Fruit fly (Drosophila melanogaster) whole organism, embryonic: Measurements from ENCODE around the gene bbg.

Source experiments
- Atf-2 ChIP-seq: fragments of 200-800 bp; sonication (Bioruptor generic); optimal IDR thresholded peaks from 2 replicates; lab custom pipeline; 2016; ENCODE audit warnings: missing biosample characterization, missing genetic modification characterization
- C15 ChIP-seq: fragments of 200-800 bp; sonication (Bioruptor generic); IDR thresholded peaks from 3 replicates; pipeline ENCODE4 v1.3.6; 2022; ENCODE audit warnings: missing biosample characterization, missing genetic modification characterization
- CG10431 ChIP-seq: fragments of 200-800 bp; sonication (Bioruptor generic); optimal IDR thresholded peaks from 3 replicates; lab custom pipeline; 2018; ENCODE audit warnings: missing biosample characterization, mild to moderate bottlenecking, missing genetic modification characterization
- CG10979 ChIP-seq: fragments of 200-800 bp; sonication (Bioruptor generic); optimal IDR thresholded peaks from 2 replicates; lab custom pipeline; 2018; ENCODE audit warnings: missing biosample characterization, mild to moderate bottlenecking, missing genetic modification characterization, moderate library complexity
- CG11456 ChIP-seq: fragments of 200-800 bp; sonication (Bioruptor generic); IDR thresholded peaks from 3 replicates; pipeline ENCODE4 v1.3.6; 2022; ENCODE audit warnings: missing biosample characterization, missing genetic modification characterization
- CG12104 ChIP-seq: fragments of 200-800 bp; sonication (Bioruptor generic); optimal IDR thresholded peaks from 3 replicates; lab custom pipeline; 2016; ENCODE audit warnings: missing biosample characterization, missing genetic modification characterization
- CG12155 ChIP-seq: fragments of 200-800 bp; sonication (Bioruptor generic); optimal IDR thresholded peaks from 3 replicates; lab custom pipeline; 2016; ENCODE audit warnings: missing biosample characterization, missing genetic modification characterization
- CG12236 ChIP-seq: fragments of 200-800 bp; sonication (Bioruptor generic); optimal IDR thresholded peaks from 2 replicates; lab custom pipeline; 2016; ENCODE audit warnings: missing biosample characterization, missing genetic modification characterization
- CG13123 ChIP-seq: fragments of 200-800 bp; sonication (Bioruptor generic); optimal IDR thresholded peaks from 2 replicates; lab custom pipeline; 2016; ENCODE audit warnings: missing biosample characterization, missing genetic modification characterization
- CG13894 ChIP-seq: fragments of 200-800 bp; sonication (Bioruptor generic); optimal IDR thresholded peaks from 3 replicates; lab custom pipeline; 2018; ENCODE audit warnings: missing biosample characterization, mild to moderate bottlenecking, missing genetic modification characterization, moderate library complexity
- CG14441 ChIP-seq: fragments of 200-800 bp; sonication (Bioruptor generic); IDR thresholded peaks from 2 replicates; pipeline ENCODE4 v1.3.6; 2022; ENCODE audit warnings: missing biosample characterization, missing genetic modification characterization
- CG2678 ChIP-seq: fragments of 200-800 bp; sonication (Bioruptor generic); optimal IDR thresholded peaks from 3 replicates; lab custom pipeline; 2019; ENCODE audit warnings: missing biosample characterization, mild to moderate bottlenecking, missing genetic modification characterization, moderate library complexity
- CG3163 ChIP-seq: fragments of 200-800 bp; sonication (Bioruptor generic); optimal IDR thresholded peaks from 3 replicates; lab custom pipeline; 2016; ENCODE audit warnings: missing biosample characterization, missing genetic modification characterization
- CG33557 ChIP-seq: fragments of 200-800 bp; sonication (Bioruptor generic); optimal IDR thresholded peaks from 2 replicates; lab custom pipeline; 2019; ENCODE audit warnings: missing biosample characterization, mild to moderate bottlenecking, missing genetic modification characterization, moderate library complexity
- CG3407 ChIP-seq: fragments of 200-800 bp; sonication (Bioruptor generic); optimal IDR thresholded peaks from 2 replicates; lab custom pipeline; 2018; ENCODE audit warnings: missing biosample characterization, mild to moderate bottlenecking, missing genetic modification characterization
- CG4854 ChIP-seq: fragments of 200-800 bp; sonication (Bioruptor generic); optimal IDR thresholded peaks from 2 replicates; lab custom pipeline; 2016; ENCODE audit warnings: missing biosample characterization, missing genetic modification characterization, inconsistent platforms
- CG5180 ChIP-seq: fragments of 200-800 bp; sonication (Bioruptor generic); optimal IDR thresholded peaks from 3 replicates; lab custom pipeline; 2017; ENCODE audit warnings: missing biosample characterization, missing genetic modification characterization, mild to moderate bottlenecking, moderate library complexity, missing genetic modification reagents
- CG7271 ChIP-seq: fragments of 200-800 bp; sonication (Bioruptor generic); optimal IDR thresholded peaks from 2 replicates; lab custom pipeline; 2018; ENCODE audit warnings: missing biosample characterization, mild to moderate bottlenecking, missing genetic modification characterization, moderate library complexity
- CG7928 ChIP-seq: fragments of 200-800 bp; sonication (Bioruptor generic); optimal IDR thresholded peaks from 2 replicates; lab custom pipeline; 2017; ENCODE audit warnings: missing biosample characterization, mild to moderate bottlenecking, missing genetic modification characterization
- CG7987 ChIP-seq: fragments of 200-800 bp; sonication (Bioruptor generic); optimal IDR thresholded peaks from 2 replicates; lab custom pipeline; 2018; ENCODE audit warnings: missing biosample characterization, mild to moderate bottlenecking, missing genetic modification characterization, moderate library complexity
- CG8281 ChIP-seq: fragments of 200-800 bp; sonication (Bioruptor generic); optimal IDR thresholded peaks from 2 replicates; lab custom pipeline; 2018; ENCODE audit warnings: missing biosample characterization, mild to moderate bottlenecking, missing genetic modification characterization, moderate library complexity
- CG8388 ChIP-seq: fragments of 200-800 bp; sonication (Bioruptor generic); optimal IDR thresholded peaks from 2 replicates; lab custom pipeline; 2019; ENCODE audit warnings: missing biosample characterization, mild to moderate bottlenecking, missing genetic modification characterization, moderate library complexity
- CG8924 ChIP-seq: fragments of 200-800 bp; optimal IDR thresholded peaks from 3 replicates; lab custom pipeline; 2019; ENCODE audit warnings: missing biosample characterization, mild to moderate bottlenecking, missing genetic modification characterization, moderate library complexity
- CG9437 ChIP-seq: fragments of 200-800 bp; sonication (Bioruptor generic); optimal IDR thresholded peaks from 2 replicates; lab custom pipeline; 2018; ENCODE audit warnings: missing biosample characterization, mild to moderate bottlenecking, missing genetic modification characterization
- D19B ChIP-seq: fragments of 200-800 bp; sonication (Bioruptor generic); optimal IDR thresholded peaks from 2 replicates; lab custom pipeline; 2017; ENCODE audit warnings: missing biosample characterization, mild to moderate bottlenecking, missing genetic modification characterization
- Doc3 ChIP-seq: fragments of 200-800 bp; sonication (Bioruptor generic); IDR thresholded peaks from 3 replicates; pipeline ENCODE4 v1.3.6; 2022; ENCODE audit warnings: missing biosample characterization, missing genetic modification characterization; ENCODE audit not compliant: partially characterized antibody
- HLHmδ ChIP-seq: fragments of 200-800 bp; sonication (Bioruptor generic); optimal IDR thresholded peaks from 2 replicates; lab custom pipeline; 2018; ENCODE audit warnings: missing biosample characterization, mild to moderate bottlenecking, missing genetic modification characterization, moderate library complexity
- HmgD ChIP-seq: fragments of 200-800 bp; sonication (Bioruptor generic); optimal IDR thresholded peaks from 3 replicates; lab custom pipeline; 2016; ENCODE audit warnings: missing biosample characterization, missing genetic modification characterization
- HmgZ ChIP-seq: fragments of 200-800 bp; sonication (Bioruptor generic); optimal IDR thresholded peaks from 2 replicates; lab custom pipeline; 2018; ENCODE audit warnings: missing biosample characterization, mild to moderate bottlenecking, missing genetic modification characterization
- Kr ChIP-seq: fragments of 200-800 bp; sonication (Bioruptor generic); optimal IDR thresholded peaks from 2 replicates; lab custom pipeline; 2017; ENCODE audit warnings: missing biosample characterization, mild to moderate bottlenecking, missing genetic modification characterization
- Nf-YA ChIP-seq: fragments of 200-800 bp; sonication (Bioruptor generic); IDR thresholded peaks from 2 replicates; pipeline ENCODE4 v1.3.6; 2022; ENCODE audit warnings: missing biosample characterization, missing genetic modification characterization
- Nf-YB ChIP-seq: fragments of 200-800 bp; sonication (Bioruptor generic); optimal IDR thresholded peaks from 3 replicates; lab custom pipeline; 2019; ENCODE audit warnings: missing biosample characterization, mild to moderate bottlenecking, missing genetic modification characterization, moderate library complexity
- Opbp ChIP-seq: fragments of 200-800 bp; sonication (Bioruptor generic); IDR thresholded peaks from 3 replicates; pipeline ENCODE4 v1.3.6; 2022; ENCODE audit warnings: missing biosample characterization, missing genetic modification characterization; ENCODE audit not compliant: partially characterized antibody
- TFAM ChIP-seq: fragments of 200-800 bp; sonication (Bioruptor generic); optimal IDR thresholded peaks from 2 replicates; lab custom pipeline; 2017; ENCODE audit warnings: missing biosample characterization, missing genetic modification characterization, inconsistent platforms
- Taf1 ChIP-seq: fragments of 200-800 bp; sonication (Bioruptor generic); IDR thresholded peaks from 2 replicates; pipeline ENCODE4 v1.3.6; 2022; ENCODE audit warnings: missing biosample characterization, missing genetic modification characterization
- Vsx1 ChIP-seq: fragments of 200-800 bp; sonication (Bioruptor generic); optimal IDR thresholded peaks from 2 replicates; lab custom pipeline; 2017; ENCODE audit warnings: missing biosample characterization, mild to moderate bottlenecking, missing genetic modification characterization, missing genetic modification reagents
- bbx ChIP-seq: fragments of 200-800 bp; sonication (Bioruptor generic); IDR thresholded peaks from 2 replicates; pipeline ENCODE4 v1.3.6; 2022; ENCODE audit warnings: missing biosample characterization, missing genetic modification characterization; ENCODE audit not compliant: partially characterized antibody
- bigmax ChIP-seq: fragments of 200-800 bp; sonication (Bioruptor generic); optimal IDR thresholded peaks from 2 replicates; lab custom pipeline; 2018; ENCODE audit warnings: missing biosample characterization, mild to moderate bottlenecking, missing genetic modification characterization
- chinmo ChIP-seq: fragments of 200-800 bp; sonication (Bioruptor generic); IDR thresholded peaks from 4 replicates; pipeline ENCODE4 v1.3.6; 2022; ENCODE audit warnings: missing biosample characterization, missing genetic modification characterization; ENCODE audit not compliant: partially characterized antibody
- fd102C ChIP-seq: fragments of 200-800 bp; sonication (Bioruptor generic); optimal IDR thresholded peaks from 2 replicates; lab custom pipeline; 2018; ENCODE audit warnings: missing biosample characterization, mild to moderate bottlenecking, missing genetic modification characterization, moderate library complexity
- fd3F ChIP-seq: fragments of 200-800 bp; sonication (Bioruptor generic); optimal IDR thresholded peaks from 2 replicates; lab custom pipeline; 2018; ENCODE audit warnings: missing biosample characterization, mild to moderate bottlenecking, missing genetic modification characterization, moderate library complexity
- ham ChIP-seq: fragments of 200-800 bp; sonication (Bioruptor generic); IDR thresholded peaks from 2 replicates; pipeline ENCODE4 v1.3.6; 2022; ENCODE audit warnings: missing biosample characterization, missing genetic modification characterization
- knrl ChIP-seq: fragments of 200-800 bp; sonication (Bioruptor generic); IDR thresholded peaks from 3 replicates; pipeline ENCODE4 v1.3.6; 2022; ENCODE audit warnings: missing biosample characterization, missing genetic modification characterization; ENCODE audit not compliant: partially characterized antibody
- psq ChIP-seq: fragments of 200-800 bp; sonication (Bioruptor generic); optimal IDR thresholded peaks from 2 replicates; lab custom pipeline; 2017; ENCODE audit warnings: missing biosample characterization, missing genetic modification characterization
- pum ChIP-seq: fragments of 200-800 bp; sonication (Bioruptor generic); optimal IDR thresholded peaks from 2 replicates; lab custom pipeline; 2016; ENCODE audit warnings: missing biosample characterization, missing genetic modification characterization
- repo ChIP-seq: fragments of 200-800 bp; sonication (Bioruptor generic); optimal IDR thresholded peaks from 2 replicates; lab custom pipeline; 2016; ENCODE audit warnings: missing biosample characterization, missing genetic modification characterization
- sens ChIP-seq: fragments of 200-800 bp; sonication (Bioruptor generic); peaks from one replicate; lab custom pipeline; 2016; ENCODE audit warnings: missing biosample characterization, missing genetic modification characterization
- sima ChIP-seq: fragments of 200-800 bp; sonication (Bioruptor generic); optimal IDR thresholded peaks from 2 replicates; lab custom pipeline; 2016; ENCODE audit warnings: missing biosample characterization, missing genetic modification characterization
- slou ChIP-seq: fragments of 200-800 bp; sonication (Bioruptor generic); optimal IDR thresholded peaks from 3 replicates; lab custom pipeline; 2016; ENCODE audit warnings: missing biosample characterization, missing genetic modification characterization
- sqz ChIP-seq: fragments of 200-800 bp; sonication (Bioruptor generic); optimal IDR thresholded peaks from 3 replicates; lab custom pipeline; 2018; ENCODE audit warnings: missing biosample characterization, mild to moderate bottlenecking, missing genetic modification characterization
- stc ChIP-seq: fragments of 200-800 bp; sonication (Bioruptor generic); IDR thresholded peaks from 2 replicates; pipeline ENCODE4 v1.3.6; 2022; ENCODE audit warnings: missing biosample characterization, missing genetic modification characterization

bbg gene

DNA sequence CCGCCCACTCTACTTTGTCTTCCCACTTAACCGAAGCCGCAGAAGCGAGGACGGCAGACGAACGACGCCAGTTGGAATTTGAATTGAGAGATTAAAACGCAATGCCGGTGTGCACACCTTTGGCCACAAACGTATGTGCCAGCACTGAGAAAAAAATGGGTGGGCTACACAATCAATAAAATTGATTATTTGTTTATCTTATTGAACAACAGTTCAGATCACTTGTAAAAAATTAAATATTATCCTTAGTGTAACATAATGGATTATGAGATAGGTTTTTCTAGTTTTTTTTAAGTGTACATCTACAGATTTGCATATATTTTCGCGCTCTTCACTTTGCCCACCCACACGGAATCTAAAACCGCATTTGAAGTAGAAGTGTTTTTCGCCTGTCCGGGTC lies 84.5 kb downstream of the bbg start (continued):
- TF ChIP-seq Nf-YA (GFP tag; lab: Robert Waterston, UW): 0 out of 2 replicates have a peak, but pooled peaks have one; percentile 18
- 0 out of 4 replicates have a peak, but pooled peaks have one; percentile 24 for TF ChIP-seq chinmo
- no peak for TF ChIP-seq CG8924 (tag; lab: Kevin White, UChicago)
- no peak for TF ChIP-seq Opbp (GFP tag; lab: Robert Waterston, UW)
- TF ChIP-seq TFAM (GFP tag; lab: Kevin White, UChicago): no peak
- peak; percentile 36; the same call in 1 of the 2 replicates for TF ChIP-seq CG14441 (GFP tag; lab: Robert Waterston, UW)
- no peak for TF ChIP-seq Kr (GFP tag; lab: Kevin White, UChicago)
- TF ChIP-seq CG13894: no peak
- no peak for TF ChIP-seq CG12236
- no peak for TF ChIP-seq Nf-YB (GFP tag; lab: Kevin White, UChicago)
- no peak for TF ChIP-seq CG7928 (GFP tag; lab: Kevin White, UChicago)
- no peak for TF ChIP-seq stc (GFP tag; lab: Robert Waterston, UW)
- no peak for TF ChIP-seq CG10431 (GFP tag; lab: Kevin White, UChicago)
- peak; percentile 87 for TF ChIP-seq sens
- no peak for TF ChIP-seq sqz (GFP tag; lab: Kevin White, UChicago)
- no peak for TF ChIP-seq ham (GFP tag; lab: Robert Waterston, UW)
- no peak for TF ChIP-seq pum (GFP tag; lab: Kevin White, UChicago)
- no peak for TF ChIP-seq CG3407 (GFP tag; lab: Kevin White, UChicago)
- TF ChIP-seq Taf1 (GFP tag; lab: Robert Waterston, UW): no peak
- peak; percentile 41 for TF ChIP-seq CG10979 (tag; lab: Kevin White, UChicago)
- TF ChIP-seq CG8281 (tag; lab: Kevin White, UChicago): no peak
- no peak for TF ChIP-seq sima (GFP tag; lab: Kevin White, UChicago)
- peak; percentile 11 for TF ChIP-seq CG8388 (GFP tag; lab: Kevin White, UChicago)
- no peak for TF ChIP-seq CG7987
- TF ChIP-seq CG13123 (GFP tag; lab: Kevin White, UChicago): no peak
- TF ChIP-seq HLHmδ (GFP tag; lab: Kevin White, UChicago): no peak
- no peak for TF ChIP-seq HmgD (GFP tag; lab: Kevin White, UChicago)
- no peak for TF ChIP-seq CG3163 (GFP tag; lab: Kevin White, UChicago)
- no peak for TF ChIP-seq psq
- no peak for TF ChIP-seq CG4854 (GFP tag; lab: Kevin White, UChicago)
- TF ChIP-seq CG2678: no peak
- TF ChIP-seq bbx (GFP tag; lab: Robert Waterston, UW): no peak
- no peak for TF ChIP-seq D19B (GFP tag; lab: Kevin White, UChicago)
- TF ChIP-seq CG12155: no peak
- TF ChIP-seq repo: no peak
- TF ChIP-seq C15 (GFP tag; lab: Robert Waterston, UW): no peak
- peak; percentile 14 for TF ChIP-seq fd102C (GFP tag; lab: Kevin White, UChicago)
- TF ChIP-seq HmgZ (tag; lab: Kevin White, UChicago): no peak
- no peak for TF ChIP-seq CG33557 (GFP tag; lab: Kevin White, UChicago)
- TF ChIP-seq Vsx1 (GFP tag; lab: Kevin White, UChicago): no peak
- TF ChIP-seq CG7271 (tag; lab: Kevin White, UChicago): peak; percentile 88
- TF ChIP-seq CG11456 (GFP tag; lab: Robert Waterston, UW): no peak
- TF ChIP-seq fd3F (GFP tag; lab: Kevin White, UChicago): no peak
- no peak for TF ChIP-seq CG12104 (GFP tag; lab: Kevin White, UChicago)
- TF ChIP-seq knrl (GFP tag; lab: Robert Waterston, UW): no peak
- no peak for TF ChIP-seq slou
- no peak for TF ChIP-seq Atf-2 (GFP tag; lab: Kevin White, UChicago)
- no peak for TF ChIP-seq bigmax (GFP tag; lab: Kevin White, UChicago)
- TF ChIP-seq Doc3 (GFP tag; lab: Robert Waterston, UW): no peak
- no peak for TF ChIP-seq CG5180 (GFP tag; lab: Kevin White, UChicago)
- no peak for TF ChIP-seq CG9437 (GFP tag; lab: Kevin White, UChicago)
